Fruit fly (Drosophila melanogaster) whole organism, embryonic: ENCODE results near the gene CG11426.

ENCODE experiments used
- CG10366 ChIP-seq: fragments of 200-800 bp; sonication (Bioruptor generic); IDR thresholded peaks from 2 replicates; pipeline ENCODE4 v1.3.6; 2022; ENCODE audit warnings: missing biosample characterization, missing genetic modification characterization
- CG4820 ChIP-seq: fragments of 200-800 bp; sonication (Bioruptor generic); optimal IDR thresholded peaks from 3 replicates; lab custom pipeline; 2016; ENCODE audit warnings: missing biosample characterization, missing genetic modification characterization
- CG7987 ChIP-seq: fragments of 200-800 bp; sonication (Bioruptor generic); optimal IDR thresholded peaks from 2 replicates; lab custom pipeline; 2018; ENCODE audit warnings: missing biosample characterization, mild to moderate bottlenecking, missing genetic modification characterization, moderate library complexity
- Dip2 ChIP-seq: fragments of 200-800 bp; sonication (Bioruptor generic); IDR thresholded peaks from 2 replicates; pipeline ENCODE4 v1.3.6; 2022; ENCODE audit warnings: missing biosample characterization, missing genetic modification characterization
- MTF-1 ChIP-seq: fragments of 200-800 bp; sonication (Bioruptor generic); optimal IDR thresholded peaks from 2 replicates; lab custom pipeline; 2018; ENCODE audit warnings: missing biosample characterization, mild to moderate bottlenecking, missing genetic modification characterization, borderline replicate concordance
- Neu2 ChIP-seq: fragments of 200-800 bp; sonication (Bioruptor generic); optimal IDR thresholded peaks from 3 replicates; lab custom pipeline; 2016; ENCODE audit warnings: missing biosample characterization, missing genetic modification characterization, borderline replicate concordance
- Nf-YB ChIP-seq: fragments of 200-800 bp; sonication (Bioruptor generic); optimal IDR thresholded peaks from 3 replicates; lab custom pipeline; 2019; ENCODE audit warnings: missing biosample characterization, mild to moderate bottlenecking, missing genetic modification characterization, moderate library complexity
- NfI ChIP-seq: fragments of 200-800 bp; sonication (Bioruptor generic); optimal IDR thresholded peaks from 3 replicates; lab custom pipeline; 2018; ENCODE audit warnings: missing biosample characterization, mild to moderate bottlenecking, missing genetic modification characterization, moderate library complexity
- corto ChIP-seq: fragments of 200-800 bp; sonication (Bioruptor generic); optimal IDR thresholded peaks from 2 replicates; lab custom pipeline; 2016; ENCODE audit warnings: missing biosample characterization, mild to moderate bottlenecking, missing genetic modification characterization, moderate library complexity
- esg ChIP-seq: fragments of 200-800 bp; sonication (Bioruptor generic); conservative IDR thresholded peaks from 2 replicates; pipeline ENCODE4 v1.3.6; 2022; ENCODE audit warnings: missing biosample characterization, missing genetic modification characterization
- stc ChIP-seq: fragments of 200-800 bp; sonication (Bioruptor generic); IDR thresholded peaks from 2 replicates; pipeline ENCODE4 v1.3.6; 2022; ENCODE audit warnings: missing biosample characterization, missing genetic modification characterization
- zfh2 ChIP-seq: fragments of 200-800 bp; sonication (Bioruptor generic); optimal IDR thresholded peaks from 2 replicates; lab custom pipeline; 2016; ENCODE audit warnings: missing biosample characterization, missing genetic modification characterization

- TF ChIP-seq Nf-YB (GFP tag; lab: Kevin White, UChicago) (no peak), NfI (GFP tag; lab: Kevin White, UChicago) (no peak), CG10366 (GFP tag; lab: Robert Waterston, UW) (no peak), Neu2 (GFP tag; lab: Kevin White, UChicago) (no peak), stc (GFP tag; lab: Robert Waterston, UW) (no peak), Dip2 (no peak), MTF-1 (no peak), CG7987 (GFP tag; lab: Kevin White, UChicago) (no peak), zfh2 (GFP tag; lab: Kevin White, UChicago) (no peak), CG4820 (GFP tag; lab: Kevin White, UChicago) (no peak), esg (no peak), corto (GFP tag; lab: Kevin White, UChicago) (no peak)
Measured at dm6 chr3L:22470299-22470791, at the start of gene CG11426.
